Worm (Caenorhabditis elegans): ENCODE results near the gene cht-3.

Gene cht-3

ce11 chrIV:7016502-7016901, 13.1 kb downstream of the cht-3 start:
- TF ChIP-seq irx-1 (tag; optimal IDR thresholded peaks at IDR 0.05), result peak; percentile 44
- TF ChIP-seq elt-2 (tag; optimal IDR thresholded peaks at IDR 0.05), result peak; percentile 30
- TF ChIP-seq C16A3.4 (tag; optimal IDR thresholded peaks at IDR 0.05), result peak; percentile 9
- peak; percentile 49 for TF ChIP-seq jun-1 (tag; optimal IDR thresholded peaks at IDR 0.05)
- peak; percentile 83 for TF ChIP-seq nhr-85 (tag)
- peak in 1 of 3 experiments; percentile 29 for TF ChIP-seq ceh-82 (tag; optimal IDR thresholded peaks at IDR 0.05)
- peak; percentile 40 for TF ChIP-seq lin-13 (GFP tag; optimal IDR thresholded peaks at IDR 0.05)
- TF ChIP-seq isw-1 (GFP tag; IDR thresholded peaks at IDR 0.05), result peak; percentile 25; the same call in 1 of the 2 replicates
- peak; percentile 44 for TF ChIP-seq skn-1 (tag; optimal IDR thresholded peaks at IDR 0.05)
- TF ChIP-seq tbx-2 (tag; optimal IDR thresholded peaks at IDR 0.05), result peak; percentile 40
- no peak for TF ChIP-seq lin-39 (tag; optimal IDR thresholded peaks at IDR 0.05)
- no peak for TF ChIP-seq rnt-1 (tag; optimal IDR thresholded peaks at IDR 0.05)
- no peak for TF ChIP-seq C04F5.9 (tag; optimal IDR thresholded peaks at IDR 0.05)
- TF ChIP-seq swsn-7 (tag; optimal IDR thresholded peaks at IDR 0.05), result peak; percentile 48
- TF ChIP-seq unc-86 (tag; optimal IDR thresholded peaks at IDR 0.05), result peak; percentile 50
- TF ChIP-seq lin-14 (GFP tag; optimal IDR thresholded peaks at IDR 0.05), result peak; percentile 86
- peak; percentile 19 to 34 (median 20) for TF ChIP-seq dpl-1 (GFP tag; optimal IDR thresholded peaks at IDR 0.05)
- peak; percentile 65 for TF ChIP-seq nhr-47 (tag; optimal IDR thresholded peaks at IDR 0.05)
- TF ChIP-seq dsc-1 (tag; optimal IDR thresholded peaks at IDR 0.05), result peak; percentile 45
- TF ChIP-seq fkh-8 (tag; optimal IDR thresholded peaks at IDR 0.05), result peak; percentile 62
- peak; percentile 52 to 55 for TF ChIP-seq efl-1 (optimal IDR thresholded peaks at IDR 0.05)
- TF ChIP-seq efl-1 (GFP tag; optimal IDR thresholded peaks at IDR 0.05 in 1 of 2), result peak; percentile 13 to 75
- no peak for TF ChIP-seq nhr-11 (tag; optimal IDR thresholded peaks at IDR 0.05)
- TF ChIP-seq blmp-1 (tag; optimal IDR thresholded peaks at IDR 0.05), result peak; percentile 35
- no peak for TF ChIP-seq lin-15B (tag; optimal IDR thresholded peaks at IDR 0.05)
- TF ChIP-seq snu-23 (GFP tag; optimal IDR thresholded peaks at IDR 0.05), result peak; percentile 60
- TF ChIP-seq ztf-4 (tag; optimal IDR thresholded peaks at IDR 0.05), result peak; percentile 10
- peak; percentile 67 for TF ChIP-seq nhr-71 (tag; optimal IDR thresholded peaks at IDR 0.05)
- peak; percentile 41 to 62 for TF ChIP-seq lsy-2 (tag; optimal IDR thresholded peaks at IDR 0.05)
- TF ChIP-seq mep-1 (tag; optimal IDR thresholded peaks at IDR 0.05), result peak; percentile 67
- TF ChIP-seq unc-62 (GFP tag; optimal IDR thresholded peaks at IDR 0.05), result no peak
- peak; percentile 42 for TF ChIP-seq nhr-20 (tag; optimal IDR thresholded peaks at IDR 0.05)
- TF ChIP-seq mdl-1 (tag; optimal IDR thresholded peaks at IDR 0.05), result peak in 1 of 2 experiments; percentile 32
- no peak for TF ChIP-seq vab-15 (tag; optimal IDR thresholded peaks at IDR 0.05)
- peak in 1 of 6 experiments; percentile 44 for TF ChIP-seq elt-3 (tag; optimal IDR thresholded peaks at IDR 0.05)
- peak; percentile 0 for TF ChIP-seq xbp-1 (tag; optimal IDR thresholded peaks at IDR 0.05)
- peak; percentile 27 to 44 for TF ChIP-seq lin-35 (GFP tag; optimal IDR thresholded peaks at IDR 0.05)
- no peak for TF ChIP-seq nhr-28 (tag; optimal IDR thresholded peaks at IDR 0.05)
- TF ChIP-seq nhr-90 (tag; optimal IDR thresholded peaks at IDR 0.05; ENCODE audit: poor library complexity), result no peak
- TF ChIP-seq snpc-4 (tag; optimal IDR thresholded peaks at IDR 0.05), result peak; percentile 12

DNA sequence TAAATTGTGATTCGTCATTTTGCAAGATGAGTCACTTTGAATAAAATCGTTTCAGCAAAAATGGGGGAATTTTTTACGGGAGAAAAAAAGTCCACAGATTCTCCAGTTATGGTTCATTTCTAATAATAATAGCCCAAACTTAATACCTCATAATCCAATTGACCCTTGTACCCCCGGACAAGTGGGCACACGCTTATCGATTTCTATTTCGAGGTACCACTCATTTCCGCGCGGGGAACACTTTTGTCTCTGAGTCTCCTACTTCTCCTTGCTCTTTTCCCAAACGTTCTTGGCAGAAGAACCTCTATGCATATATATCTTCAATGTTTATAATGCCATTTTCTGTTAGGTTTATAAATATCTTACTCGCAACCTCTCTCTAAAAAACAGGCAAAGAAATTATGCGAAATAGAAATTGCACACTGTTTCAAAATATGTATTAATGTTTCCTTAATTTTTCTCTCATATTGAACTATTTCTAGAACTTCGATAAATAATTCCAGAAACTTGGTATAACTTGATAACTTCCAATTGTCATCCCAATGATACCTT, 13.8 kb downstream of the cht-3 start, which contains the start of gene gldi-4:
Gene gldi-4, plus strand, starts transcription at position 502 of the 552 bp plus-strand sequence.
- no peak for TF ChIP-seq elt-2 (tag; optimal IDR thresholded peaks at IDR 0.05)
- no peak for TF ChIP-seq nhr-76 (tag; optimal IDR thresholded peaks at IDR 0.05)
- no peak for TF ChIP-seq egl-13 (tag; optimal IDR thresholded peaks at IDR 0.05)
- TF ChIP-seq fkh-10 (GFP tag; optimal IDR thresholded peaks at IDR 0.05), result no peak
- no peak for TF ChIP-seq ets-5 (GFP tag; IDR thresholded peaks at IDR 0.05)
- TF ChIP-seq Y116A8C.19 (tag; optimal IDR thresholded peaks at IDR 0.05; ENCODE audit: borderline replicate concordance), result no peak
- no peak for TF ChIP-seq rnt-1 (tag; optimal IDR thresholded peaks at IDR 0.05)
- TF ChIP-seq unc-62 (GFP tag; optimal IDR thresholded peaks at IDR 0.05), result no peak
- no peak for TF ChIP-seq snpc-4 (tag; optimal IDR thresholded peaks at IDR 0.05)
- no peak for TF ChIP-seq pqm-1 (tag; optimal IDR thresholded peaks at IDR 0.05)
- TF ChIP-seq fkh-8 (tag; optimal IDR thresholded peaks at IDR 0.05), result no peak
- no peak for TF ChIP-seq xbp-1 (tag; optimal IDR thresholded peaks at IDR 0.05)

Data from whole organism, L1 larva.